Worm (Caenorhabditis elegans): ENCODE measurements around the gene glb-34.
A peak's percentile ranks its signal among the peaks of the same experiment; 100 is the strongest.

Gene glb-34

ce11 chrIV:14608605-14609004 is 36.1 kb upstream of the glb-34 start:
- TF ChIP-seq efl-1 (optimal IDR thresholded peaks at IDR 0.05) (no peak), efl-1 (GFP tag; optimal IDR thresholded peaks at IDR 0.05 in 1 of 2) (peak in 1 of 2 experiments; percentile 54), unc-86 (tag; optimal IDR thresholded peaks at IDR 0.05) (no peak), zip-4 (GFP tag; optimal IDR thresholded peaks at IDR 0.05) (no peak), efl-3 (GFP tag; optimal IDR thresholded peaks at IDR 0.05) (no peak)

- peak; percentile 15 for TF ChIP-seq C16A3.4 (tag; optimal IDR thresholded peaks at IDR 0.05)
- TF ChIP-seq mep-1 (tag; optimal IDR thresholded peaks at IDR 0.05), result peak; percentile 51
- peak; percentile 86 for TF ChIP-seq lin-14 (GFP tag; optimal IDR thresholded peaks at IDR 0.05)
- no peak for TF ChIP-seq egl-13 (tag; optimal IDR thresholded peaks at IDR 0.05)
- peak in 1 of 3 experiments; percentile 6 for TF ChIP-seq dpl-1 (GFP tag; optimal IDR thresholded peaks at IDR 0.05)
- TF ChIP-seq nhr-20 (tag; optimal IDR thresholded peaks at IDR 0.05), result peak; percentile 77
- no peak for TF ChIP-seq aly-2 (tag; optimal IDR thresholded peaks at IDR 0.05)
- peak; percentile 20 for TF ChIP-seq sox-4 (tag; optimal IDR thresholded peaks at IDR 0.05)
- TF ChIP-seq fkh-8 (tag; optimal IDR thresholded peaks at IDR 0.05), result peak; percentile 48
- TF ChIP-seq ztf-11 (tag; optimal IDR thresholded peaks at IDR 0.05), result no peak
- no peak for TF ChIP-seq efl-3 (GFP tag; optimal IDR thresholded peaks at IDR 0.05)
- peak; percentile 2 for TF ChIP-seq blmp-1 (tag; optimal IDR thresholded peaks at IDR 0.05)
- no peak for TF ChIP-seq lin-13 (GFP tag; optimal IDR thresholded peaks at IDR 0.05)
- no peak for TF ChIP-seq Y116A8C.19 (tag; optimal IDR thresholded peaks at IDR 0.05; ENCODE audit: borderline replicate concordance)
- TF ChIP-seq nhr-47 (tag; optimal IDR thresholded peaks at IDR 0.05), result peak; percentile 50
- TF ChIP-seq hlh-4 (tag; optimal IDR thresholded peaks at IDR 0.05), result no peak
- TF ChIP-seq ceh-82 (tag; optimal IDR thresholded peaks at IDR 0.05), result peak in 1 of 3 experiments; percentile 33
- TF ChIP-seq mdl-1 (tag; optimal IDR thresholded peaks at IDR 0.05), result peak in 1 of 2 experiments; percentile 3
- TF ChIP-seq unc-130 (tag; optimal IDR thresholded peaks at IDR 0.05), result no peak
- no peak for TF ChIP-seq nhr-77 (tag; optimal IDR thresholded peaks at IDR 0.05)
- TF ChIP-seq hpl-2 (GFP tag; optimal IDR thresholded peaks at IDR 0.05), result no peak
- peak; percentile 5 for TF ChIP-seq xbp-1 (tag; optimal IDR thresholded peaks at IDR 0.05)
- no peak for TF ChIP-seq jun-1 (tag; optimal IDR thresholded peaks at IDR 0.05)
- peak; percentile 60 for TF ChIP-seq nhr-19 (GFP tag; conservative IDR thresholded peaks at IDR 0.05)
- no peak for TF ChIP-seq pax-3 (tag; optimal IDR thresholded peaks at IDR 0.05)
- no peak for TF ChIP-seq aha-1 (tag; optimal IDR thresholded peaks at IDR 0.05)
- TF ChIP-seq lsy-2 (tag; optimal IDR thresholded peaks at IDR 0.05), result peak; percentile 27 to 35
- peak in 1 of 2 experiments; percentile 18 for TF ChIP-seq efl-1 (optimal IDR thresholded peaks at IDR 0.05)
- no peak for TF ChIP-seq efl-1 (GFP tag; optimal IDR thresholded peaks at IDR 0.05 in 1 of 2)
- peak; percentile 26 for TF ChIP-seq skn-1 (tag; optimal IDR thresholded peaks at IDR 0.05)
- TF ChIP-seq irx-1 (tag; optimal IDR thresholded peaks at IDR 0.05), result no peak
- peak; percentile 58 for TF ChIP-seq ztf-4 (tag; optimal IDR thresholded peaks at IDR 0.05)
- no peak for TF ChIP-seq ceh-8 (GFP tag; optimal IDR thresholded peaks at IDR 0.05)
- peak; percentile 42 for TF ChIP-seq snu-23 (GFP tag; optimal IDR thresholded peaks at IDR 0.05)
- TF ChIP-seq lin-35 (GFP tag; optimal IDR thresholded peaks at IDR 0.05), result peak in 1 of 2 experiments; percentile 12
- peak; percentile 57 for TF ChIP-seq nhr-85 (tag)
- no peak for TF ChIP-seq lin-15B (tag; optimal IDR thresholded peaks at IDR 0.05)
- peak; percentile 14 for TF ChIP-seq nhr-11 (tag; optimal IDR thresholded peaks at IDR 0.05)
- TF ChIP-seq elt-2 (tag; optimal IDR thresholded peaks at IDR 0.05), result no peak
- TF ChIP-seq zag-1 (tag; optimal IDR thresholded peaks at IDR 0.05), result no peak
- no peak for TF ChIP-seq elt-3 (tag; optimal IDR thresholded peaks at IDR 0.05)
- TF ChIP-seq ama-1 (optimal IDR thresholded peaks at IDR 0.05), result no peak
- peak; percentile 56 for TF ChIP-seq fkh-4 (tag; optimal IDR thresholded peaks at IDR 0.05; ENCODE audit: borderline replicate concordance)
- no peak for TF ChIP-seq nhr-12 (tag; optimal IDR thresholded peaks at IDR 0.05)
- peak; percentile 82 for TF ChIP-seq dsc-1 (tag; optimal IDR thresholded peaks at IDR 0.05)
- peak; percentile 96 for TF ChIP-seq nhr-71 (tag; optimal IDR thresholded peaks at IDR 0.05)
- TF ChIP-seq egl-27 (tag; optimal IDR thresholded peaks at IDR 0.05), result peak in 1 of 2 experiments; percentile 6
- peak; percentile 7 for TF ChIP-seq fos-1 (tag; optimal IDR thresholded peaks at IDR 0.05)
- TF ChIP-seq swsn-7 (tag; optimal IDR thresholded peaks at IDR 0.05), result peak; percentile 34
- TF ChIP-seq lin-39 (tag; optimal IDR thresholded peaks at IDR 0.05), result peak; percentile 22
Observed at ce11 chrIV:14606469-14606868, 34.0 kb upstream of the glb-34 start.

Data from whole organism, L1 larva.